Fruit fly (Drosophila melanogaster) whole organism, embryonic: ENCODE data around the gene rut.

Experiments used
- C15 ChIP-seq: fragments of 200-800 bp; sonication (Bioruptor generic); IDR thresholded peaks from 3 replicates; pipeline ENCODE4 v1.3.6; 2022; ENCODE audit warnings: missing biosample characterization, missing genetic modification characterization
- CG10543 ChIP-seq: fragments of 200-800 bp; sonication (Bioruptor generic); optimal IDR thresholded peaks from 3 replicates; lab custom pipeline; 2017; ENCODE audit warnings: missing biosample characterization, mild to moderate bottlenecking, missing genetic modification characterization, moderate library complexity
- CG12219 ChIP-seq: fragments of 200-800 bp; sonication (Bioruptor generic); optimal IDR thresholded peaks from 3 replicates; lab custom pipeline; 2018; ENCODE audit warnings: missing biosample characterization, mild to moderate bottlenecking, missing genetic modification characterization
- CG1529 ChIP-seq: fragments of 200-800 bp; sonication (Bioruptor generic); optimal IDR thresholded peaks from 3 replicates; lab custom pipeline; 2018; ENCODE audit warnings: missing biosample characterization, missing genetic modification characterization
- CG15601 ChIP-seq: fragments of 200-800 bp; sonication (Bioruptor generic); optimal IDR thresholded peaks from 3 replicates; lab custom pipeline; 2019; ENCODE audit warnings: missing biosample characterization, mild to moderate bottlenecking, missing genetic modification characterization, moderate library complexity
- CG16813 ChIP-seq: fragments of 200-800 bp; sonication (Bioruptor generic); IDR thresholded peaks from 3 replicates; pipeline ENCODE4 v1.3.6; 2022; ENCODE audit warnings: missing biosample characterization, missing genetic modification characterization; ENCODE audit not compliant: partially characterized antibody
- CG16815 ChIP-seq: fragments of 200-800 bp; sonication (Bioruptor generic); optimal IDR thresholded peaks from 3 replicates; lab custom pipeline; 2017; ENCODE audit warnings: missing biosample characterization, mild to moderate bottlenecking, missing genetic modification characterization
- CG18262 ChIP-seq: fragments of 200-800 bp; optimal IDR thresholded peaks from 3 replicates; lab custom pipeline; 2019; ENCODE audit warnings: missing biosample characterization, mild to moderate bottlenecking, missing genetic modification characterization, moderate library complexity
- CG2202 ChIP-seq: fragments of 200-800 bp; sonication (Bioruptor generic); optimal IDR thresholded peaks from 2 replicates; lab custom pipeline; 2018; ENCODE audit warnings: missing biosample characterization, mild to moderate bottlenecking, missing genetic modification characterization
- CG2712 ChIP-seq: fragments of 200-800 bp; optimal IDR thresholded peaks from 3 replicates; lab custom pipeline; 2019; ENCODE audit warnings: missing biosample characterization, mild to moderate bottlenecking, missing genetic modification characterization, moderate library complexity
- CG30020 ChIP-seq: fragments of 200-800 bp; optimal IDR thresholded peaks from 2 replicates; lab custom pipeline; 2019; ENCODE audit warnings: missing biosample characterization, mild to moderate bottlenecking, missing genetic modification characterization, moderate library complexity
- CG31441 ChIP-seq: fragments of 200-800 bp; sonication (Bioruptor generic); IDR thresholded peaks from 2 replicates; pipeline ENCODE4 v1.3.6; 2022; ENCODE audit warnings: missing biosample characterization, missing genetic modification characterization
- CG3163 ChIP-seq: fragments of 200-800 bp; sonication (Bioruptor generic); optimal IDR thresholded peaks from 3 replicates; lab custom pipeline; 2016; ENCODE audit warnings: missing biosample characterization, missing genetic modification characterization
- CG3281 ChIP-seq: fragments of 200-800 bp; sonication (Bioruptor generic); optimal IDR thresholded peaks from 3 replicates; lab custom pipeline; 2017; ENCODE audit warnings: missing biosample characterization, mild to moderate bottlenecking, missing genetic modification characterization
- CG6854 ChIP-seq: fragments of 200-800 bp; sonication (Bioruptor generic); optimal IDR thresholded peaks from 3 replicates; lab custom pipeline; 2017; ENCODE audit warnings: missing biosample characterization, mild to moderate bottlenecking, missing genetic modification characterization
- CG9215 ChIP-seq: fragments of 200-800 bp; sonication (Bioruptor generic); IDR thresholded peaks from 2 replicates; pipeline ENCODE4 v1.3.6; 2022; ENCODE audit warnings: missing biosample characterization, missing genetic modification characterization
- CG9797 ChIP-seq: fragments of 200-800 bp; sonication (Bioruptor generic); optimal IDR thresholded peaks from 3 replicates; lab custom pipeline; 2018; ENCODE audit warnings: missing biosample characterization, mild to moderate bottlenecking, missing genetic modification characterization
- CG9817 ChIP-seq: fragments of 200-800 bp; sonication (Bioruptor generic); optimal IDR thresholded peaks from 2 replicates; lab custom pipeline; 2018; ENCODE audit warnings: missing biosample characterization, mild to moderate bottlenecking, missing genetic modification characterization, moderate library complexity
- CG9932 ChIP-seq: fragments of 200-800 bp; sonication (Bioruptor generic); IDR thresholded peaks from 2 replicates; pipeline ENCODE4 v1.3.6; 2022; ENCODE audit warnings: missing biosample characterization, missing genetic modification characterization
- Dip3 ChIP-seq: fragments of 200-800 bp; sonication (Bioruptor generic); optimal IDR thresholded peaks from 3 replicates; lab custom pipeline; 2016; ENCODE audit warnings: missing biosample characterization, missing genetic modification characterization
- HLH54F ChIP-seq: fragments of 200-800 bp; sonication (Bioruptor generic); optimal IDR thresholded peaks from 3 replicates; lab custom pipeline; 2016; ENCODE audit warnings: missing biosample characterization, missing genetic modification characterization
- Hand ChIP-seq: fragments of 200-800 bp; sonication (Bioruptor generic); optimal IDR thresholded peaks from 2 replicates; lab custom pipeline; 2017; ENCODE audit warnings: mild to moderate bottlenecking, missing biosample characterization, missing genetic modification reagents, missing genetic modification characterization
- Nf-YB ChIP-seq: fragments of 200-800 bp; sonication (Bioruptor generic); optimal IDR thresholded peaks from 3 replicates; lab custom pipeline; 2019; ENCODE audit warnings: missing biosample characterization, mild to moderate bottlenecking, missing genetic modification characterization, moderate library complexity
- NfI ChIP-seq: fragments of 200-800 bp; sonication (Bioruptor generic); optimal IDR thresholded peaks from 3 replicates; lab custom pipeline; 2018; ENCODE audit warnings: missing biosample characterization, mild to moderate bottlenecking, missing genetic modification characterization, moderate library complexity
- Oli ChIP-seq: fragments of 200-800 bp; sonication (Bioruptor generic); optimal IDR thresholded peaks from 2 replicates; lab custom pipeline; 2018; ENCODE audit warnings: missing biosample characterization, mild to moderate bottlenecking, missing genetic modification characterization, moderate library complexity
- Tbp ChIP-seq: fragments of >200 bp; optimal IDR thresholded peaks from 2 replicates; lab custom pipeline; 2018; ENCODE audit warnings: missing biosample characterization, missing genetic modification characterization
- YL-1 ChIP-seq: fragments of 200-800 bp; sonication (Bioruptor generic); optimal IDR thresholded peaks from 3 replicates; lab custom pipeline; 2017; ENCODE audit warnings: missing biosample characterization, mild to moderate bottlenecking, missing genetic modification characterization
- al ChIP-seq: fragments of 200-800 bp; sonication (Bioruptor generic); IDR thresholded peaks from 2 replicates; pipeline ENCODE4 v1.3.6; 2022; ENCODE audit warnings: missing biosample characterization, missing genetic modification characterization
- chif ChIP-seq, 2 experiments: fragments of 200-800 bp; sonication (Bioruptor generic); optimal IDR thresholded peaks; 3 replicates each; lab custom pipeline; 2016; ENCODE audit warnings: missing biosample characterization in 2 of 2, missing genetic modification characterization in 2 of 2
- chm ChIP-seq: fragments of 200-800 bp; sonication (Bioruptor generic); IDR thresholded peaks from 2 replicates; pipeline ENCODE4 v1.3.6; 2022; ENCODE audit warnings: missing biosample characterization, missing genetic modification characterization
- dm ChIP-seq: fragments of 200-800 bp; sonication (Bioruptor generic); optimal IDR thresholded peaks from 3 replicates; lab custom pipeline; 2016; ENCODE audit warnings: missing biosample characterization, missing genetic modification characterization
- esg ChIP-seq: fragments of 200-800 bp; sonication (Bioruptor generic); conservative IDR thresholded peaks from 2 replicates; pipeline ENCODE4 v1.3.6; 2022; ENCODE audit warnings: missing biosample characterization, missing genetic modification characterization
- hb ChIP-seq: fragments of 200-800 bp; sonication (Bioruptor generic); IDR thresholded peaks from 3 replicates; pipeline ENCODE4 v1.3.6; 2022; ENCODE audit warnings: missing biosample characterization, missing genetic modification characterization; ENCODE audit not compliant: partially characterized antibody
- kni ChIP-seq: fragments of 200-800 bp; sonication (Bioruptor generic); optimal IDR thresholded peaks from 3 replicates; lab custom pipeline; 2017; ENCODE audit warnings: mild to moderate bottlenecking, missing biosample characterization, missing genetic modification reagents, missing genetic modification characterization
- lab ChIP-seq: fragments of 200-800 bp; sonication (Bioruptor generic); optimal IDR thresholded peaks from 3 replicates; lab custom pipeline; 2017; ENCODE audit warnings: missing biosample characterization, missing genetic modification characterization, mild to moderate bottlenecking, moderate library complexity, missing genetic modification reagents
- lmd ChIP-seq: fragments of 200-800 bp; sonication (Bioruptor generic); IDR thresholded peaks from 2 replicates; pipeline ENCODE4 v1.3.6; 2022; ENCODE audit warnings: missing biosample characterization, missing genetic modification characterization
- maf-S ChIP-seq: fragments of 200-800 bp; sonication (Bioruptor generic); optimal IDR thresholded peaks from 2 replicates; lab custom pipeline; 2016; ENCODE audit warnings: missing biosample characterization, missing genetic modification characterization
- mirr ChIP-seq: fragments of 200-800 bp; sonication (Bioruptor generic); optimal IDR thresholded peaks from 3 replicates; lab custom pipeline; 2018; ENCODE audit warnings: missing biosample characterization, mild to moderate bottlenecking, missing genetic modification characterization
- nau ChIP-seq: fragments of 200-800 bp; sonication (Bioruptor generic); optimal IDR thresholded peaks from 3 replicates; lab custom pipeline; 2017; ENCODE audit warnings: missing biosample characterization, mild to moderate bottlenecking, missing genetic modification characterization, missing genetic modification reagents
- prd ChIP-seq, 3 experiments: fragments of >200 bp in 2 of 3; fragments of 200-800 bp in 1 of 3; sonication (Bioruptor generic) in 1 of 3; optimal IDR thresholded peaks in 2 of 3; IDR thresholded peaks in 1 of 3; 2 replicates in 2 of 3; 3 replicates in 1 of 3; pipeline versions ENCODE4 v1.3.6 to Lab custom; 2017 to 2022; ENCODE audit warnings: missing biosample characterization in 1 of 3, missing genetic modification characterization in 1 of 3
- psq ChIP-seq: fragments of 200-800 bp; sonication (Bioruptor generic); optimal IDR thresholded peaks from 2 replicates; lab custom pipeline; 2017; ENCODE audit warnings: missing biosample characterization, missing genetic modification characterization
- schlank ChIP-seq: fragments of 200-800 bp; sonication (Bioruptor generic); optimal IDR thresholded peaks from 2 replicates; lab custom pipeline; 2018; ENCODE audit warnings: missing biosample characterization, mild to moderate bottlenecking, missing genetic modification characterization
- slbo ChIP-seq: fragments of 200-800 bp; sonication (Bioruptor generic); IDR thresholded peaks from 2 replicates; pipeline ENCODE4 v1.3.6; 2022; ENCODE audit warnings: missing biosample characterization, missing genetic modification characterization
- slp2 ChIP-seq: fragments of 200-800 bp; sonication (Bioruptor generic); optimal IDR thresholded peaks from 2 replicates; lab custom pipeline; 2016; ENCODE audit warnings: missing biosample characterization, missing genetic modification characterization
- tgo ChIP-seq: fragments of 200-800 bp; sonication (Bioruptor generic); IDR thresholded peaks from 3 replicates; pipeline ENCODE4 v1.3.6; 2022; ENCODE audit warnings: missing biosample characterization, missing genetic modification characterization
- tin ChIP-seq: fragments of 200-800 bp; sonication (Bioruptor generic); optimal IDR thresholded peaks from 3 replicates; lab custom pipeline; 2016; ENCODE audit warnings: missing biosample characterization, missing genetic modification characterization
- toy ChIP-seq: fragments of 200-800 bp; sonication (Bioruptor generic); IDR thresholded peaks from 2 replicates; pipeline ENCODE4 v1.3.6; 2022; ENCODE audit warnings: missing biosample characterization, missing genetic modification characterization
- trem ChIP-seq: fragments of 200-800 bp; optimal IDR thresholded peaks from 3 replicates; lab custom pipeline; 2019; ENCODE audit warnings: missing biosample characterization, mild to moderate bottlenecking, missing genetic modification characterization, moderate library complexity
- trh ChIP-seq: fragments of 200-800 bp; sonication (Bioruptor generic); optimal IDR thresholded peaks from 2 replicates; lab custom pipeline; 2016; ENCODE audit warnings: missing biosample characterization, missing genetic modification characterization
- zen ChIP-seq: fragments of 200-800 bp; sonication (Bioruptor generic); optimal IDR thresholded peaks from 3 replicates; lab custom pipeline; 2018; ENCODE audit warnings: missing biosample characterization, mild to moderate bottlenecking, missing genetic modification characterization, moderate library complexity

rut gene

DNA sequence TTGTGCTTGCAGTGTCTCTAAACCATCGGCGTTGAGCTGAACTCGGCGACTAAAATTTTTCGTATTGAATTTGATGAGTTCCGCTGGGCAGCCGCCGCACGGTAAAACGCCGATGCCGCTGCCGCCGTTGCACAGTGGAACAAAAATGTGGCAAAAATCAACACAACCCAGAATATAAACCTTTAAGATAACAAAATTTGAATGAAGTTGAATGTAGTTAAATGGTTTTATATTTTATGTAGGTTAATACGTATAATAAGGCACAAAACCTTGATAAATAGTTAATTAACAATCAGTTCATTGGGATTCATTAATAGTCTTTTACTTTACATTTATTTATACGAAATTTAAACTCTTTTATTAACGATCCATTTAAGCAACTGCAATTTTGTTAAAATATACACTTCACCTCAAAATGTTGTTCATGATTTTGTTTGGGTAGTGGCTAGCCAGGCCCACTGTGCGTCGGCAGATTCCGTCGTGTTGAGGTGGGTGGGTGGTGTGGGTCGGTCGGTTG is 60.1 kb downstream of the rut start, which contains the start of gene CG15890 (continued):
- TF ChIP-seq slp2 (no peak), trh (no peak), CG10543 (GFP tag; lab: Kevin White, UChicago) (peak; percentile 26), CG15601 (tag; lab: Kevin White, UChicago) (peak; percentile 14), CG3163 (GFP tag; lab: Kevin White, UChicago) (peak; percentile 0), dm (GFP tag; lab: Kevin White, UChicago) (no peak), trem (tag; lab: Kevin White, UChicago) (peak; percentile 38), Oli (tag; lab: Kevin White, UChicago) (peak; percentile 79), CG18262 (tag; lab: Kevin White, UChicago) (peak; percentile 79), chm (no peak), CG30020 (tag; lab: Kevin White, UChicago) (peak; percentile 4), slbo (GFP tag; lab: Robert Waterston, UW) (0 out of 2 replicates have a peak, but pooled peaks have one; percentile 23), Nf-YB (GFP tag; lab: Kevin White, UChicago) (peak; percentile 43), CG16815 (peak; percentile 40), toy (GFP tag; lab: Robert Waterston, UW) (no peak), CG1529 (peak; percentile 59), Hand (GFP tag; lab: Kevin White, UChicago) (peak; percentile 46), HLH54F (GFP tag; lab: Kevin White, UChicago) (peak; percentile 21), prd (optimal IDR thresholded peaks at IDR 0.05; lab: Kevin White, UChicago) (no peak), prd (GFP tag; IDR thresholded peaks at IDR 0.05; lab: Robert Waterston, UW) (0 out of 3 replicates have a peak, but pooled peaks have one; percentile 29), CG3281 (GFP tag; lab: Kevin White, UChicago) (peak; percentile 71), chif (GFP tag; optimal IDR thresholded peaks at IDR 0.05; lab: Kevin White, UChicago) (peak; percentile 28 to 38), CG2712 (tag; lab: Kevin White, UChicago) (peak; percentile 75), maf-S (GFP tag; lab: Kevin White, UChicago) (no peak), kni (no peak), mirr (GFP tag; lab: Kevin White, UChicago) (no peak), CG31441 (GFP tag; lab: Robert Waterston, UW) (peak; percentile 79), tgo (GFP tag; lab: Robert Waterston, UW) (0 out of 3 replicates have a peak, but pooled peaks have one; percentile 20), CG9817 (tag; lab: Kevin White, UChicago) (peak; percentile 12), lab (peak; percentile 72), psq (GFP tag; lab: Kevin White, UChicago) (no peak), CG12219 (GFP tag; lab: Kevin White, UChicago) (peak; percentile 34), CG9932 (GFP tag; lab: Robert Waterston, UW) (no peak), NfI (GFP tag; lab: Kevin White, UChicago) (peak; percentile 0), YL-1 (no peak), CG16813 (GFP tag; lab: Robert Waterston, UW) (no peak), nau (GFP tag; lab: Kevin White, UChicago) (peak; percentile 64), CG9215 (GFP tag; lab: Robert Waterston, UW) (peak; percentile 27; the same call in 1 of the 2 replicates), C15 (GFP tag; lab: Robert Waterston, UW) (no peak), zen (tag; lab: Kevin White, UChicago) (peak; percentile 48), Dip3 (GFP tag; lab: Kevin White, UChicago) (peak; percentile 3), esg (0 out of 2 replicates have a peak, but pooled peaks have one; percentile 18), CG9797 (GFP tag; lab: Kevin White, UChicago) (no peak), hb (GFP tag; lab: Robert Waterston, UW) (no peak), schlank (tag; lab: Kevin White, UChicago) (no peak), Tbp (GFP tag; lab: Kevin White, UChicago) (no peak), CG2202 (tag; lab: Kevin White, UChicago) (no peak), lmd (GFP tag; lab: Robert Waterston, UW) (peak; percentile 65), CG6854 (GFP tag; lab: Kevin White, UChicago) (peak; percentile 8), tin (GFP tag; lab: Kevin White, UChicago) (peak; percentile 35), al (GFP tag; lab: Robert Waterston, UW) (peak; percentile 15; the same call in 1 of the 2 replicates)
